Worm (Caenorhabditis elegans) whole organism, midembryonic: Measurements from ENCODE around the gene fut-1.

Experiments used
- flt-1 ChIP-seq: fragments of 200-800 bp; sonication (Bioruptor generic); IDR thresholded peaks from 2 replicates; pipeline ENCODE4 v1.3.6; 2022; ENCODE audit warnings: missing genetic modification characterization, missing compliant biosample characterization
- klf-2 ChIP-seq: fragments of 200-800 bp; sonication (Bioruptor generic); conservative IDR thresholded peaks from 2 replicates; pipeline ENCODE4 v1.3.6; 2022; ENCODE audit warnings: missing genetic modification reagents, missing genetic modification characterization, missing compliant biosample characterization
- med-1 ChIP-seq: sonication (generic microtip); optimal IDR thresholded peaks from 2 replicates; lab custom pipeline; 2017; ENCODE audit warnings: missing genetic modification characterization, mild to moderate bottlenecking, missing compliant biosample characterization, antibody characterized with exemption, missing genetic modification reagents; ENCODE audit not compliant: insufficient read depth
- ref-1 ChIP-seq: fragments of 200-800 bp; sonication (Bioruptor generic); conservative IDR thresholded peaks from 2 replicates; pipeline ENCODE4 v1.3.6; 2022; ENCODE audit warnings: missing genetic modification reagents, missing genetic modification characterization, missing compliant biosample characterization
- tab-1 ChIP-seq: fragments of 200-800 bp; sonication (Bioruptor generic); IDR thresholded peaks from 2 replicates; pipeline ENCODE4 v1.3.6; 2022; ENCODE audit warnings: missing genetic modification characterization, missing compliant biosample characterization

DNA sequence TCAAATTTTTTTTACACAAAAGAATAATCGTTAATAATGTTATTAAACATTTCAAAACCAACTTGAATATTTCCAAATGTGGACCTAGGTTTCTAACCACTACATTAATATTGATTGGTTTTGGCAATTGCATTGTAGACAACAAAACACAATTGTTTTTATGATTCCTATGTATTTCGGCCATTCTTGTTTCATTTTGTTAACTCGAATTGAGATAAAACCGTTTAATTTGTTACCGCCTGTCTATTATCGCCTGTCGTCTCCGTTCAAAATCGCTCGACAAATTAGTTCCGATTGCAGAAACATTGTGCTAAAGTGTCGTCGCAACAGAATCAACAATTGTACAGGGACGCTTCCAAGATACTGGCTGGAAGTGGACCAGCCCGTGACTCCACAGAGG lies 11.3 kb upstream of the fut-1 start, which contains the start of gene let-19:
- TF ChIP-seq tab-1 (GFP tag; lab: Robert Waterston, UW) (no peak), flt-1 (GFP tag; lab: Robert Waterston, UW) (no peak), klf-2 (no peak), ref-1 (GFP tag; lab: Robert Waterston, UW) (no peak), med-1 (GFP tag; lab: Kevin White, UChicago) (no peak)
